Fruit fly (Drosophila melanogaster): ENCODE data around the gene RhoU.

dm6 chrX:10061327-10061726 is 25.0 kb upstream of the RhoU start, which contains the start of gene Gr9a:
- TF ChIP-seq Mio (GFP tag; optimal IDR thresholded peaks at IDR 0.05) (no peak), Dfd (GFP tag; optimal IDR thresholded peaks at IDR 0.05) (no peak), OdsH (GFP tag; optimal IDR thresholded peaks at IDR 0.05) (no peak), psq (GFP tag; optimal IDR thresholded peaks at IDR 0.05) (no peak), foxo (GFP tag; optimal IDR thresholded peaks at IDR 0.05) (no peak), CG32264 (GFP tag; optimal IDR thresholded peaks at IDR 0.05) (no peak), jim (GFP tag; optimal IDR thresholded peaks at IDR 0.05) (no peak), sage (GFP tag; optimal IDR thresholded peaks at IDR 0.05) (no peak), CrebA (GFP tag; optimal IDR thresholded peaks at IDR 0.05; ENCODE audit: borderline replicate concordance) (no peak), Rel (GFP tag; optimal IDR thresholded peaks at IDR 0.05) (no peak), Rel (tag; optimal IDR thresholded peaks at IDR 0.05) (no peak), Abd-B (GFP tag; optimal IDR thresholded peaks at IDR 0.05) (no peak), ey (GFP tag; optimal IDR thresholded peaks at IDR 0.05) (no peak), h (GFP tag; optimal IDR thresholded peaks at IDR 0.05) (no peak), HLH106 (tag; optimal IDR thresholded peaks at IDR 0.05) (no peak)

Data from whole organism, wandering third instar larva.